Fruit fly (Drosophila melanogaster): ENCODE results near the gene CG33658.
A peak's percentile ranks its signal among the peaks of the same experiment; 100 is the strongest.

CG33658 gene

dm6 chr3R:24829887-24830351 lies 11.0 kb downstream of the CG33658 start, which contains the start of the genes Kaz and CG43273 (continued):
- TF ChIP-seq Nf-YC (tag; optimal IDR thresholded peaks at IDR 0.05) (no peak), CG2875 (GFP tag; optimal IDR thresholded peaks at IDR 0.05) (no peak), CG15011 (GFP tag; optimal IDR thresholded peaks at IDR 0.05) (no peak), Sox100B (GFP tag; optimal IDR thresholded peaks at IDR 0.05) (no peak), D19A (tag; optimal IDR thresholded peaks at IDR 0.05) (no peak), ac (GFP tag; optimal IDR thresholded peaks at IDR 0.05) (no peak), sima (GFP tag; optimal IDR thresholded peaks at IDR 0.05) (no peak), ewg (GFP tag; optimal IDR thresholded peaks at IDR 0.05) (peak; percentile 54), otp (GFP tag; IDR thresholded peaks at IDR 0.05) (no peak), CG10959 (GFP tag; IDR thresholded peaks at IDR 0.05) (no peak), Jarid2 (GFP tag; optimal IDR thresholded peaks at IDR 0.05) (no peak), Hmx (GFP tag; optimal IDR thresholded peaks at IDR 0.05) (no peak), sisA (GFP tag; IDR thresholded peaks at IDR 0.05) (peak; percentile 5; the same call in 1 of the 2 replicates), nau (GFP tag; optimal IDR thresholded peaks at IDR 0.05) (no peak), Chrac-16 (GFP tag; optimal IDR thresholded peaks at IDR 0.05) (peak; percentile 59), lmd (GFP tag; IDR thresholded peaks at IDR 0.05) (peak; percentile 34; the same call in 1 of the 2 replicates), Vsx1 (GFP tag; optimal IDR thresholded peaks at IDR 0.05) (no peak), CG18764 (GFP tag; optimal IDR thresholded peaks at IDR 0.05) (no peak), ftz-f1 (GFP tag; optimal IDR thresholded peaks at IDR 0.05) (no peak), Mes4 (GFP tag; optimal IDR thresholded peaks at IDR 0.05) (no peak), Pdp1 (GFP tag; optimal IDR thresholded peaks at IDR 0.05) (no peak), Elba2 (GFP tag; optimal IDR thresholded peaks at IDR 0.05) (no peak), CG6654 (GFP tag; optimal IDR thresholded peaks at IDR 0.05) (no peak), CG10654 (GFP tag; optimal IDR thresholded peaks at IDR 0.05) (peak; percentile 17), CG17802 (tag; optimal IDR thresholded peaks at IDR 0.05) (no peak), Kr (GFP tag; optimal IDR thresholded peaks at IDR 0.05) (no peak), odd (GFP tag; optimal IDR thresholded peaks at IDR 0.05) (no peak), bcd (GFP tag; optimal IDR thresholded peaks at IDR 0.05) (peak; percentile 67), CG11695 (GFP tag; IDR thresholded peaks at IDR 0.05) (no peak), ara (GFP tag; IDR thresholded peaks at IDR 0.05) (no peak), caup (GFP tag; optimal IDR thresholded peaks at IDR 0.05; ENCODE audit: severe bottlenecking) (no peak), CG14014 (GFP tag; IDR thresholded peaks at IDR 0.05) (peak; percentile 60; the same call in 1 of the 2 replicates), CG10147 (GFP tag; optimal IDR thresholded peaks at IDR 0.05) (no peak), ato (GFP tag; IDR thresholded peaks at IDR 0.05; ENCODE audit: partially characterized antibody) (no peak), amos (GFP tag; IDR thresholded peaks at IDR 0.05; ENCODE audit: partially characterized antibody) (no peak), tap (tag; optimal IDR thresholded peaks at IDR 0.05) (no peak), CG4424 (GFP tag; optimal IDR thresholded peaks at IDR 0.05) (peak; percentile 51), sqz (GFP tag; optimal IDR thresholded peaks at IDR 0.05) (no peak), Lpt (GFP tag; optimal IDR thresholded peaks at IDR 0.05) (no peak), al (GFP tag; IDR thresholded peaks at IDR 0.05) (peak; percentile 36; the same call in 1 of the 2 replicates), Rx (GFP tag; IDR thresholded peaks at IDR 0.05) (no peak), Hmr (GFP tag; optimal IDR thresholded peaks at IDR 0.05) (peak; percentile 42), HLH3B (GFP tag; IDR thresholded peaks at IDR 0.05) (no peak), stc (GFP tag; IDR thresholded peaks at IDR 0.05) (0 out of 2 replicates have a peak, but pooled peaks have one; percentile 11), Hr78 (GFP tag; optimal IDR thresholded peaks at IDR 0.05) (no peak), TFAM (GFP tag; optimal IDR thresholded peaks at IDR 0.05) (no peak), Dll (GFP tag; IDR thresholded peaks at IDR 0.05; ENCODE audit: partially characterized antibody) (0 out of 4 replicates have a peak, but pooled peaks have one; percentile 25), CG12744 (GFP tag; optimal IDR thresholded peaks at IDR 0.05) (no peak), Adf1 (GFP tag; IDR thresholded peaks at IDR 0.05) (no peak), wor (GFP tag; IDR thresholded peaks at IDR 0.05) (no peak)
